Worm (Caenorhabditis elegans): ENCODE measurements around the gene T28D9.4.

- TF ChIP-seq dao-5 (tag; optimal IDR thresholded peaks at IDR 0.05), result no peak
- no peak for TF ChIP-seq W03F9.2 (tag; optimal IDR thresholded peaks at IDR 0.05)
- no peak for TF ChIP-seq him-1 (tag; optimal IDR thresholded peaks at IDR 0.05)
These were observed 9.6 kb downstream of the T28D9.4 start for ce11 chrII:6486344-6486743.
